Worm (Caenorhabditis elegans): Measurements from ENCODE around the gene F26F2.1.
"Not testable (repeated sequence)": the region's sequence is repeated elsewhere in the genome, so short reads cannot be mapped to it uniquely, and the experiment has no call there.

ce11 chrV:20513661-20514060, 48.0 kb downstream of the F26F2.1 start, which contains the start of gene Y38H6C.8:
- TF ChIP-seq ceh-88 (GFP tag; IDR thresholded peaks at IDR 0.05); snpc-4 (tag; optimal IDR thresholded peaks at IDR 0.05); blmp-1 (tag; optimal IDR thresholded peaks at IDR 0.05); lin-13 (GFP tag; optimal IDR thresholded peaks at IDR 0.05); pax-3 (tag; optimal IDR thresholded peaks at IDR 0.05); hlh-17 (GFP tag; optimal IDR thresholded peaks at IDR 0.05; ENCODE audit: borderline replicate concordance); elt-3 (tag; optimal IDR thresholded peaks at IDR 0.05); egl-27 (tag; optimal IDR thresholded peaks at IDR 0.05); ceh-8 (GFP tag; optimal IDR thresholded peaks at IDR 0.05); ztf-11 (tag; optimal IDR thresholded peaks at IDR 0.05); skn-1 (tag; optimal IDR thresholded peaks at IDR 0.05); nhr-77 (tag; optimal IDR thresholded peaks at IDR 0.05); ama-1 (optimal IDR thresholded peaks at IDR 0.05): not testable (repeated sequence)

Data from whole organism, L1 larva.